Worm (Caenorhabditis elegans) whole organism, late embryonic: ENCODE data around the gene F28B12.1.

Experiments used
- fkh-10 ChIP-seq: fragments of 150-350 bp; optimal IDR thresholded peaks from 2 replicates; lab custom pipeline; 2014; ENCODE audit warnings: missing biosample characterization, missing genetic modification reagents, missing genetic modification characterization
- nhr-11 ChIP-seq: fragments of 150-350 bp; optimal IDR thresholded peaks from 2 replicates; lab custom pipeline; 2014; ENCODE audit warnings: missing biosample characterization, missing genetic modification characterization

- no peak for TF ChIP-seq fkh-10 (GFP tag; lab: Kevin White, UChicago)
- no peak for TF ChIP-seq nhr-11 (tag; lab: Kevin White, UChicago)
Observed at ce11 chrII:5968037-5968436, 25.3 kb downstream of the F28B12.1 start, which contains the start of gene B0034.1.
